Worm (Caenorhabditis elegans): ENCODE data around the gene ucp-4.

- TF ChIP-seq lin-13 (GFP tag; optimal IDR thresholded peaks at IDR 0.05) (no peak), nhr-10 (tag; optimal IDR thresholded peaks at IDR 0.05) (no peak), lin-39 (tag; optimal IDR thresholded peaks at IDR 0.05) (no peak), nhr-237 (tag; optimal IDR thresholded peaks at IDR 0.05) (no peak), unc-39 (tag; optimal IDR thresholded peaks at IDR 0.05) (no peak)
Observed at ce11 chrV:9324167-9324566, 9.9 kb upstream of the ucp-4 start.

Data from whole organism, L2 larva.